Fruit fly (Drosophila melanogaster): ENCODE results near the gene CG14312.

CG14312 gene

DNA sequence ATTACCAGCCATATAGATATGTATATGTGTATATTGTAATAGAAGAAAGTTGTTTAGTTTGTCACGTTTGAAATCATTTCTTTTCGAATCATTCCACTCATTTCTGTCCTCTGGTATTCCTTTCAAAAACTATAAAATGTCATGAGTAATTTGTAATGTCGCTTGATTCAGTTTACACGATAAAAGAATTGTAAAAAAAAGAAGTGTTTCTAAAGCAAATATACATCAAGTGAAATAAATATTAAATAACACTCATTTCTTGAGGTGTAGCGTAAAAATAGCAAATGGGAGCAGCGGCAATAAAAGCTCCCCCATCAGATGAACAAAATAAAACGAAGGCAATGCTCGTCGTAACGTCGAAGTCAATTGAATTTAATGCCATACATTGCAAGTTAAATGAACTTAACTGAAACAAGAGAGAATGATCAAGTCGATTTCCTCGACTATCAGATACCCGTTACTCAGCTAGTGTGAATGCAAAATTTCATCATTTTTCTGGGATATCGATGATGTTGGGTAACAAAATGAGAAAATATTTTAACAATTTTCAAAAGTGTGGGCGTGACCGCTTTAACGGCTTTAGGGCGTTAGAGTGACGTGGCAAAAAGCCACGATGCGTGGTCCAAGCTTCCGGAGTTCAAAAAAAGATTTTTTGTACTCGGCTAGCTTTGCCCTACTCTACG is 12.1 kb upstream of the CG14312 start (continued):
- TF ChIP-seq CG15269 (tag; optimal IDR thresholded peaks at IDR 0.05) (peak; percentile 50), bsh (GFP tag; optimal IDR thresholded peaks at IDR 0.05) (peak in 1 of 2 experiments; percentile 18), CG12391 (tag; optimal IDR thresholded peaks at IDR 0.05) (peak; percentile 9), CG7556 (GFP tag; optimal IDR thresholded peaks at IDR 0.05) (no peak), tx (GFP tag; optimal IDR thresholded peaks at IDR 0.05) (no peak), CG16813 (GFP tag; IDR thresholded peaks at IDR 0.05; ENCODE audit: partially characterized antibody) (peak; percentile 50; the same call in 2 of the 3 replicates), Deaf1 (tag; optimal IDR thresholded peaks at IDR 0.05) (peak; percentile 11), CoRest (tag; optimal IDR thresholded peaks at IDR 0.05) (peak; percentile 46), CG13424 (tag; optimal IDR thresholded peaks at IDR 0.05) (peak; percentile 31)

- peak; percentile 53 for TF ChIP-seq Blimp-1 (GFP tag; optimal IDR thresholded peaks at IDR 0.05)
- TF ChIP-seq nom (GFP tag; optimal IDR thresholded peaks at IDR 0.05), result peak; percentile 64
- TF ChIP-seq CG2199 (GFP tag; IDR thresholded peaks at IDR 0.05), result peak; percentile 4; the same call in 1 of the 3 replicates
- TF ChIP-seq Med (GFP tag), result peak; percentile 4
- peak; percentile 12 for TF ChIP-seq sqz (GFP tag; optimal IDR thresholded peaks at IDR 0.05)
- no peak for TF ChIP-seq tin (GFP tag; optimal IDR thresholded peaks at IDR 0.05)
- TF ChIP-seq zen (tag; optimal IDR thresholded peaks at IDR 0.05), result no peak
Measured at dm6 chr3R:18294488-18294887, 11.2 kb upstream of the CG14312 start.

dm6 chr3R:18292371-18292770 is 9.0 kb upstream of the CG14312 start:
- TF ChIP-seq CG17802 (tag; optimal IDR thresholded peaks at IDR 0.05) (no peak), twi (tag; optimal IDR thresholded peaks at IDR 0.05) (peak; percentile 80)

dm6 chr3R:18291831-18292230 is 8.5 kb upstream of the CG14312 start:
- TF ChIP-seq Ets65A (GFP tag), result no peak
- peak; percentile 28 for TF ChIP-seq sug (tag; optimal IDR thresholded peaks at IDR 0.05)
- peak; percentile 43 for TF ChIP-seq grn (GFP tag; optimal IDR thresholded peaks at IDR 0.05)
- TF ChIP-seq Neu2 (GFP tag; optimal IDR thresholded peaks at IDR 0.05; ENCODE audit: borderline replicate concordance), result no peak
- no peak for TF ChIP-seq ems (GFP tag; optimal IDR thresholded peaks at IDR 0.05)
- no peak for TF ChIP-seq D19A (tag; optimal IDR thresholded peaks at IDR 0.05)
- TF ChIP-seq CG7372 (GFP tag; IDR thresholded peaks at IDR 0.05), result no peak
- no peak for TF ChIP-seq pnt (GFP tag; optimal IDR thresholded peaks at IDR 0.05)
- TF ChIP-seq sd (tag; optimal IDR thresholded peaks at IDR 0.05), result peak; percentile 45
- no peak for TF ChIP-seq CG30431 (GFP tag; optimal IDR thresholded peaks at IDR 0.05)
- no peak for TF ChIP-seq fd64A (GFP tag; optimal IDR thresholded peaks at IDR 0.05)
- no peak for TF ChIP-seq tap (tag; optimal IDR thresholded peaks at IDR 0.05)
- peak; percentile 69 for TF ChIP-seq CG34376 (GFP tag; optimal IDR thresholded peaks at IDR 0.05)
- TF ChIP-seq exex (tag; optimal IDR thresholded peaks at IDR 0.05), result peak; percentile 79
- TF ChIP-seq dysf (GFP tag; IDR thresholded peaks at IDR 0.05), result no peak

- TF ChIP-seq CG17912 (GFP tag; optimal IDR thresholded peaks at IDR 0.05) (no peak), cad (GFP tag; optimal IDR thresholded peaks at IDR 0.05) (no peak)
Measured at dm6 chr3R:18288677-18289076, 5.3 kb upstream of the CG14312 start, which contains the start of gene CG7131. TSS of gene CG7131 (minus strand) at chr3R:18288777.
